Worm (Caenorhabditis elegans): ENCODE data around the gene R151.1.

- TF ChIP-seq hlh-15 (tag; optimal IDR thresholded peaks at IDR 0.05), result no peak
- TF ChIP-seq nfya-1 (tag; optimal IDR thresholded peaks at IDR 0.05), result no peak
- TF ChIP-seq ceh-19 (GFP tag; optimal IDR thresholded peaks at IDR 0.05), result no peak
- no peak for TF ChIP-seq tbx-7 (tag; optimal IDR thresholded peaks at IDR 0.05)
- TF ChIP-seq pha-2 (tag; optimal IDR thresholded peaks at IDR 0.05), result no peak
- no peak for TF ChIP-seq ahr-1 (tag; optimal IDR thresholded peaks at IDR 0.05)
- no peak for TF ChIP-seq elt-2 (tag; optimal IDR thresholded peaks at IDR 0.05)
- TF ChIP-seq ama-1 (optimal IDR thresholded peaks at IDR 0.05), result no peak
- no peak for TF ChIP-seq fkh-6 (tag; optimal IDR thresholded peaks at IDR 0.05)
- TF ChIP-seq pag-3 (tag; optimal IDR thresholded peaks at IDR 0.05; ENCODE audit: borderline replicate concordance), result no peak
- no peak for TF ChIP-seq ceh-9 (tag; optimal IDR thresholded peaks at IDR 0.05)
Measured at ce11 chrIII:7195325-7195724, 21.0 kb upstream of the R151.1 start, which contains the start of gene F37C12.18.

Measured in whole organism, late embryonic.